Worm (Caenorhabditis elegans): ENCODE data around the gene Y54G11A.1.

DNA sequence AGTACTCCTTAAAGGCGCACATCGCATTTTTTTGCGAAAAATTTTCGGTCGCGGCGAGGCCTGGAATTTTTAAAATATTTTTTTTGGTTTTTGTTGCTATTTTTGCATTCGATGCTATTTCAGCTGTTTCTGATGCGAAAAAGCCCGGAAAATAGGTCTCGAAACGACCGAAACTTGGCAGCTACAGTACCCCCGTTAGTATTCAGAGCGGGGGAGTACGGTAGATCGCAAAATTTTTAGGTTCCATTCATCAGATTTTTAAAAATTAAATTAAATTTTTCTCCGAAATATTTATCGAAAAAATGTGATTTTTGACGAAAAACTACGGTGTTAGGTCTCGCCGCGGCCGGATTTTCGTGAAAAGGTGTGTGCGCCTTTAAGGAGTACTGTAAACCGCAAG, 13.1 kb downstream of the Y54G11A.1 start:
- TF ChIP-seq nhr-12 (tag; optimal IDR thresholded peaks at IDR 0.05), result no peak
- TF ChIP-seq nhr-25 (tag; optimal IDR thresholded peaks at IDR 0.05), result no peak
- TF ChIP-seq mdl-1 (tag; optimal IDR thresholded peaks at IDR 0.05), result no peak
- no peak for TF ChIP-seq ama-1 (optimal IDR thresholded peaks at IDR 0.05)
- TF ChIP-seq unc-39 (tag; optimal IDR thresholded peaks at IDR 0.05), result no peak
- no peak for TF ChIP-seq ceh-82 (tag; optimal IDR thresholded peaks at IDR 0.05)
- TF ChIP-seq snpc-4 (tag; optimal IDR thresholded peaks at IDR 0.05), result no peak
